Worm (Caenorhabditis elegans): ENCODE data around the gene gck-1.

The gck-1 gene

ce11 chrV:8936184-8936589 is 11.4 kb upstream of the gck-1 start, which contains the start of gene unc-23 (continued):
- TF ChIP-seq egl-27 (tag; optimal IDR thresholded peaks at IDR 0.05), result peak; percentile 50
- TF ChIP-seq ama-1 (optimal IDR thresholded peaks at IDR 0.05), result peak; percentile 56
- peak; percentile 86 for TF ChIP-seq nhr-23 (tag; optimal IDR thresholded peaks at IDR 0.05)

- peak; percentile 44 for TF ChIP-seq nhr-23 (tag; optimal IDR thresholded peaks at IDR 0.05)
- TF ChIP-seq pqm-1 (tag; optimal IDR thresholded peaks at IDR 0.05), result peak; percentile 33
- no peak for TF ChIP-seq nhr-28 (tag; optimal IDR thresholded peaks at IDR 0.05)
- TF ChIP-seq ceh-28 (tag; optimal IDR thresholded peaks at IDR 0.05), result peak; percentile 13
- TF ChIP-seq elt-2 (tag; optimal IDR thresholded peaks at IDR 0.05), result peak; percentile 67
- no peak for TF ChIP-seq ztf-11 (tag; optimal IDR thresholded peaks at IDR 0.05)
- TF ChIP-seq fkh-10 (GFP tag; optimal IDR thresholded peaks at IDR 0.05), result no peak
- no peak for TF ChIP-seq egl-5 (tag; optimal IDR thresholded peaks at IDR 0.05)
- peak; percentile 76 for TF ChIP-seq nhr-25 (tag; optimal IDR thresholded peaks at IDR 0.05)
- peak; percentile 29 for TF ChIP-seq nfya-1 (tag; optimal IDR thresholded peaks at IDR 0.05; ENCODE audit: insufficient read depth)
- TF ChIP-seq nhr-12 (tag; optimal IDR thresholded peaks at IDR 0.05), result no peak
- TF ChIP-seq tbx-2 (tag; optimal IDR thresholded peaks at IDR 0.05), result no peak
- TF ChIP-seq ceh-9 (tag; optimal IDR thresholded peaks at IDR 0.05), result no peak
- no peak for TF ChIP-seq ceh-16 (tag; optimal IDR thresholded peaks at IDR 0.05)
These were observed 10.7 kb upstream of the gck-1 start for ce11 chrV:8936791-8937475.

- TF ChIP-seq mml-1 (tag; optimal IDR thresholded peaks at IDR 0.05) (no peak), ama-1 (optimal IDR thresholded peaks at IDR 0.05) (peak; percentile 64)
These were observed 9.9 kb upstream of the gck-1 start for ce11 chrV:8937476-8938249.

ce11 chrV:8938445-8938844 is 9.2 kb upstream of the gck-1 start:
- TF ChIP-seq nhr-237 (tag; optimal IDR thresholded peaks at IDR 0.05) (no peak), jun-1 (tag; optimal IDR thresholded peaks at IDR 0.05) (no peak), ama-1 (optimal IDR thresholded peaks at IDR 0.05) (peak; percentile 81)

ce11 chrV:8938943-8939342 is 8.7 kb upstream of the gck-1 start:
- peak; percentile 76 for TF ChIP-seq ama-1 (optimal IDR thresholded peaks at IDR 0.05)
- no peak for TF ChIP-seq nhr-12 (tag; optimal IDR thresholded peaks at IDR 0.05)
- TF ChIP-seq ceh-9 (tag; optimal IDR thresholded peaks at IDR 0.05), result no peak
- TF ChIP-seq nhr-77 (tag; optimal IDR thresholded peaks at IDR 0.05), result no peak
- no peak for TF ChIP-seq nhr-67 (tag; optimal IDR thresholded peaks at IDR 0.05)
- no peak for TF ChIP-seq ZK546.5 (tag; optimal IDR thresholded peaks at IDR 0.05)
- TF ChIP-seq nhr-43 (tag; optimal IDR thresholded peaks at IDR 0.05; ENCODE audit: poor library complexity, severe bottlenecking), result peak; percentile 8

ce11 chrV:8939424-8940065 is 8.1 kb upstream of the gck-1 start:
- TF ChIP-seq pha-4 (tag; optimal IDR thresholded peaks at IDR 0.05) (peak; percentile 35), ztf-4 (tag; optimal IDR thresholded peaks at IDR 0.05) (peak; percentile 39), elt-2 (tag; optimal IDR thresholded peaks at IDR 0.05) (peak; percentile 32), nhr-25 (tag; optimal IDR thresholded peaks at IDR 0.05) (peak; percentile 27), nfya-1 (tag; optimal IDR thresholded peaks at IDR 0.05; ENCODE audit: insufficient read depth) (peak; percentile 18), nhr-43 (tag; optimal IDR thresholded peaks at IDR 0.05; ENCODE audit: poor library complexity, severe bottlenecking) (no peak), ama-1 (optimal IDR thresholded peaks at IDR 0.05) (peak; percentile 98), nhr-76 (tag; optimal IDR thresholded peaks at IDR 0.05) (no peak), ceh-82 (tag; optimal IDR thresholded peaks at IDR 0.05) (no peak), lsy-12 (tag; optimal IDR thresholded peaks at IDR 0.05) (peak; percentile 1)
